Worm (Caenorhabditis elegans) whole organism, L4 larva: ENCODE results near the gene nhr-21.

Experiments used
- F26F4.8 ChIP-seq: fragments of 200-800 bp; sonication (Bioruptor generic); conservative IDR thresholded peaks from 2 replicates; pipeline ENCODE4 v1.3.6; 2022; ENCODE audit warnings: missing genetic modification characterization, missing compliant biosample characterization
- T26A8.4 ChIP-seq: fragments of 200-800 bp; sonication (Bioruptor generic); IDR thresholded peaks from 2 replicates; pipeline ENCODE4 v1.3.6; 2022; ENCODE audit warnings: missing genetic modification characterization, missing compliant biosample characterization
- aha-1 ChIP-seq: fragments of 150-350 bp; peaks from one replicate; lab custom pipeline; 2014; ENCODE audit warnings: missing biosample characterization, missing genetic modification characterization
- arid-1 ChIP-seq: fragments of 200-800 bp; sonication (Bioruptor generic); conservative IDR thresholded peaks from 2 replicates; pipeline ENCODE4 v1.3.6; 2022; ENCODE audit warnings: missing genetic modification reagents, missing genetic modification characterization, missing compliant biosample characterization
- ceh-20 ChIP-seq: fragments of 200-800 bp; sonication (Bioruptor generic); IDR thresholded peaks from 2 replicates; pipeline ENCODE4 v1.3.6; 2022; ENCODE audit warnings: missing genetic modification reagents, missing genetic modification characterization, missing compliant biosample characterization
- ceh-62 ChIP-seq: sonication (generic microtip); optimal IDR thresholded peaks from 2 replicates; lab custom pipeline; 2017; ENCODE audit warnings: missing biosample characterization, missing genetic modification characterization
- daf-19 ChIP-seq: fragments of 200-800 bp; sonication (Bioruptor generic); conservative IDR thresholded peaks from 2 replicates; pipeline ENCODE4 v1.3.6; 2022; ENCODE audit warnings: missing genetic modification characterization, missing compliant biosample characterization
- dmd-8 ChIP-seq: fragments of 200-800 bp; sonication (Bioruptor generic); IDR thresholded peaks from 2 replicates; pipeline ENCODE4 v1.3.6; 2022; ENCODE audit warnings: missing genetic modification characterization, missing compliant biosample characterization
- dmd-9 ChIP-seq: fragments of 200-800 bp; sonication (Bioruptor generic); IDR thresholded peaks from 2 replicates; pipeline ENCODE4 v1.3.6; 2022; ENCODE audit warnings: missing genetic modification reagents, missing genetic modification characterization, missing compliant biosample characterization
- duxl-1 ChIP-seq: sonication (generic microtip); optimal IDR thresholded peaks from 2 replicates; lab custom pipeline; 2016; ENCODE audit warnings: mild to moderate bottlenecking, missing genetic modification characterization, moderate library complexity, missing compliant biosample characterization; ENCODE audit not compliant: poor library complexity
- hlh-30 ChIP-seq: sonication (generic microtip); optimal IDR thresholded peaks from 2 replicates; lab custom pipeline; 2017; ENCODE audit warnings: antibody characterized with exemption, mild to moderate bottlenecking, missing genetic modification characterization, missing compliant biosample characterization; ENCODE audit not compliant: insufficient read depth
- lin-38 ChIP-seq: fragments of 200-800 bp; sonication (Bioruptor generic); IDR thresholded peaks from 2 replicates; pipeline ENCODE4 v1.3.6; 2022; ENCODE audit warnings: missing genetic modification reagents, missing genetic modification characterization, missing compliant biosample characterization
- lin-39 ChIP-seq: fragments of 150-350 bp; optimal IDR thresholded peaks from 2 replicates; lab custom pipeline; 2014; ENCODE audit warnings: missing biosample characterization, missing genetic modification reagents, missing genetic modification characterization
- nhr-111 ChIP-seq: fragments of 200-800 bp; sonication (Bioruptor generic); optimal IDR thresholded peaks from 2 replicates; lab custom pipeline; 2018; ENCODE audit warnings: mild to moderate bottlenecking, missing genetic modification characterization, missing compliant biosample characterization
- zfp-3 ChIP-seq: fragments of 200-800 bp; sonication (Bioruptor generic); conservative IDR thresholded peaks from 2 replicates; pipeline ENCODE4 v1.3.6; 2022; ENCODE audit warnings: missing genetic modification reagents, missing genetic modification characterization, missing compliant biosample characterization
- ztf-11 ChIP-seq: fragments of 150-350 bp; optimal IDR thresholded peaks from 2 replicates; lab custom pipeline; 2014; ENCODE audit warnings: missing biosample characterization, missing genetic modification characterization

nhr-21 gene

DNA sequence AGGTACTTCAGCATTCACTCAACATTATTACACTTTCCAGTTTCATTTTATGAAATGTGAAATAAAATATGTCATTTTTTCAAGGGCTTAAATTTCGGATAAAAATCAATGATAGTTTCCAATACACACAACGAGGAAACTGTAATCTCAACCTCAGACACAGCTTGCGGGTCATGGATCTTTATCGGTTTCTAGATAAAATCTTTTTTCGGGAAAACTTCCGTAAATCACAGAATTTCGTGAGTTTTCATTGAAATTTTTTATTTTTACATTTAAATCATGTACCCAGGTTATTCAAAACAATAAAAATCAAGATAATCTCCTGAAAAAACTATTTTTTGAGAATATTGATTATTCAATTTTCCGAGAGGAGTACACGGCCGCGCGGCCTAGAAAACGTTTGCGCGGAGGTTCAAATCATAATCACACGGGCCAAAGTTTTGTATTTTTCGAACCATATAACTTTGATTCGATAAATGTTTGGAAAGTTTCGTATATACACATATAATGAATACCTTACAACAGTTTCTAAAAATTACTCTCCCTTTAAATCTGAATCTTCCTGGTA is 58.3 kb downstream of the nhr-21 start (continued):
- no peak for TF ChIP-seq nhr-111 (GFP tag; lab: Kevin White, UChicago)
- no peak for TF ChIP-seq ceh-62
- TF ChIP-seq lin-39 (tag; lab: Kevin White, UChicago): no peak
- TF ChIP-seq duxl-1 (tag; lab: Kevin White, UChicago): peak; percentile 40
- no peak for TF ChIP-seq ceh-20 (GFP tag; lab: Robert Waterston, UW)
- TF ChIP-seq arid-1 (GFP tag; lab: Robert Waterston, UW): 0 out of 2 replicates have a peak, but pooled peaks have one; percentile 13
- TF ChIP-seq aha-1 (tag; lab: Kevin White, UChicago): no peak
- no peak for TF ChIP-seq ztf-11 (tag; lab: Kevin White, UChicago)
- TF ChIP-seq daf-19 (GFP tag; lab: Robert Waterston, UW): no peak
- no peak for TF ChIP-seq hlh-30 (tag; lab: Kevin White, UChicago)
- TF ChIP-seq T26A8.4 (GFP tag; lab: Robert Waterston, UW): no peak
- TF ChIP-seq zfp-3: 0 out of 2 replicates have a peak, but pooled peaks have one; percentile 18
- 0 out of 2 replicates have a peak, but pooled peaks have one; percentile 28 for TF ChIP-seq dmd-9 (GFP tag; lab: Robert Waterston, UW)
- no peak for TF ChIP-seq dmd-8
- no peak for TF ChIP-seq F26F4.8

DNA sequence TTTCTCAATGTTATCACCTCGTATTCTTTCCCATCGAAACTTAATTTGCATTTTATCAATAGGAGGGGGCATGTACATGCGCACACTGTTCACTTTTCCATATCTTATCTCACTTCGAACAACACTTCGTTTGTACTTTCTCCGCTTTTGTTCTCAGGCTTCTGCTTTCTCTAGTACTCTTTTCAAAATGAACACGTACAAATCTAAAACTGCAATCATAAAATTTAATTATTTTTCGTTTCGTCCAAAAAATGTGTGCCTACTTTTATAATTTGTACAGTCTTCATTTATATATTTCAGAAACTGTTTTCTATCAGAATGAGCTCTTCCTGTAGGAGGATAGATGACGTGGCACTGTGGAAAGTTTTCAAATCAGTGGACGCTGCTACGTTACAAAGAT is 59.7 kb downstream of the nhr-21 start, which contains the start of gene C07D10.1:
TSS of gene C07D10.1 (plus strand) at position 301 of the 400 bp plus-strand sequence.
- TF ChIP-seq lin-38 (GFP tag; lab: Robert Waterston, UW) (peak; percentile 9; the same call in 1 of the 2 replicates), duxl-1 (tag; lab: Kevin White, UChicago) (no peak)
